Worm (Caenorhabditis elegans): ENCODE results near the gene E02H4.5.

The E02H4.5 gene

DNA sequence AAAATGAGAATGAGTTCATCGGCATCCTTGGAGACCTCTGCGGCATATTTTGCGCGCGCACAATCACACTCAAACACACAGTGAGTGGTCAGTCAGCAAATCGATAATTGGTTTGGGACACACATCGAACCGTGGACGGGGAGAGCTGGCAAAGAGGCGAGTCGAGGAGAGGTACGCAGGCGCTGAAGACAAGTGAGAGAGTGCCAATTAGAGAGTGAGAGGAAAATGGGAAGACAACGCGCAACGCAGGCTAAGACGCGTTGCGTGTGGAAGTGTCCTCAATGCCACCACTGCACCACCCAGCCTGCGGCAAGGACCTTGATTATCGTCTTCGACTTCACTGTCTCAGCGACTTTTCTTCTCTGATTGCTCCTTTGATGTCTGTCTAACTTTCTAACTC, 42.3 kb upstream of the E02H4.5 start (continued):
- TF ChIP-seq unc-62 (GFP tag; optimal IDR thresholded peaks at IDR 0.05 in 1 of 2) (peak in 1 of 2 experiments; percentile 99), unc-62 (tag; optimal IDR thresholded peaks at IDR 0.05) (no peak), duxl-1 (tag; optimal IDR thresholded peaks at IDR 0.05; ENCODE audit: poor library complexity) (peak; percentile 69), unc-130 (GFP tag; optimal IDR thresholded peaks at IDR 0.05) (no peak), nhr-102 (tag; optimal IDR thresholded peaks at IDR 0.05) (peak; percentile 39), lsy-2 (tag; optimal IDR thresholded peaks at IDR 0.05) (peak; percentile 63 to 71), cey-2 (tag; optimal IDR thresholded peaks at IDR 0.05; ENCODE audit: borderline replicate concordance, insufficient read depth) (no peak), ceh-62 (tag; optimal IDR thresholded peaks at IDR 0.05) (no peak), nhr-42 (GFP tag; IDR thresholded peaks at IDR 0.05) (no peak), egl-43 (GFP tag; IDR thresholded peaks at IDR 0.05) (peak; percentile 79), nhr-11 (tag; optimal IDR thresholded peaks at IDR 0.05) (peak; percentile 59), tra-1 (GFP tag; IDR thresholded peaks at IDR 0.05) (0 out of 2 replicates have a peak, but pooled peaks have one; percentile 21), snpc-1.2 (GFP tag; IDR thresholded peaks at IDR 0.05) (peak; percentile 50; the same call in 1 of the 2 replicates), nhr-77 (tag; optimal IDR thresholded peaks at IDR 0.05) (peak; percentile 14), hlh-30 (tag; optimal IDR thresholded peaks at IDR 0.05; ENCODE audit: insufficient read depth) (peak; percentile 74), aha-1 (tag) (no peak), nhr-48 (tag; optimal IDR thresholded peaks at IDR 0.05) (peak; percentile 37), lin-15B (tag; optimal IDR thresholded peaks at IDR 0.05) (no peak), zag-1 (tag; optimal IDR thresholded peaks at IDR 0.05) (no peak), zfp-3 (GFP tag; conservative IDR thresholded peaks at IDR 0.05) (no peak)

DNA sequence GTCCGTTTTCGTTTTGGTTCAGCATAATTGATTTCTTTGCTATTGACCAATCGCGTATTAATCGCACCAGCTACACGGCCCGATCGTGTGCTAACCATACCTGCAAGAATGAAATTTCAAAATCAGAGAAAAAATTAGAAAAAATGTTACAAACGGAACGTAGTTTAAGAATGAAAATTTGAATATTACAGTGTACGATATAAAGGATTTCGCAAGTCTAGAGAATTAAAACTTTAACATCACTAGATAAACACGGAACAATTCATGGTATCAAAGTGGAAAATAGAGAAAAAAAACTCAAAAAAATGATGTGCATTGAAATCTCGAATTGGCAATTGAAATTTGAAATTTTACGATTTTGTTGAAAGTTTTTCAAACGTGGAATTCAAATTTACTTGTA, 41.6 kb upstream of the E02H4.5 start, which contains the start of gene madd-3:
Gene madd-3 (minus strand): TSS at position 101 of the 400 bp plus-strand sequence.
- TF ChIP-seq ceh-28 (tag; optimal IDR thresholded peaks at IDR 0.05) = no peak
- no peak for TF ChIP-seq tag-97 (GFP tag; IDR thresholded peaks at IDR 0.05)
- no peak for TF ChIP-seq spr-1 (tag; optimal IDR thresholded peaks at IDR 0.05)
- no peak for TF ChIP-seq saeg-2 (GFP tag; IDR thresholded peaks at IDR 0.05)
- no peak for TF ChIP-seq F10B5.3 (tag; optimal IDR thresholded peaks at IDR 0.05)
- no peak for TF ChIP-seq sdz-12 (GFP tag; optimal IDR thresholded peaks at IDR 0.05)
- TF ChIP-seq lin-39 (tag; optimal IDR thresholded peaks at IDR 0.05) = no peak
- no peak for TF ChIP-seq arid-1 (GFP tag; conservative IDR thresholded peaks at IDR 0.05)
- no peak for TF ChIP-seq lin-13 (GFP tag; optimal IDR thresholded peaks at IDR 0.05)
- TF ChIP-seq hlh-11 (tag; optimal IDR thresholded peaks at IDR 0.05) = no peak
- no peak for TF ChIP-seq pha-4 (GFP tag; IDR thresholded peaks at IDR 0.05)
- TF ChIP-seq pha-4 (tag; optimal IDR thresholded peaks at IDR 0.05) = no peak
- no peak for TF ChIP-seq aha-1 (tag)

DNA sequence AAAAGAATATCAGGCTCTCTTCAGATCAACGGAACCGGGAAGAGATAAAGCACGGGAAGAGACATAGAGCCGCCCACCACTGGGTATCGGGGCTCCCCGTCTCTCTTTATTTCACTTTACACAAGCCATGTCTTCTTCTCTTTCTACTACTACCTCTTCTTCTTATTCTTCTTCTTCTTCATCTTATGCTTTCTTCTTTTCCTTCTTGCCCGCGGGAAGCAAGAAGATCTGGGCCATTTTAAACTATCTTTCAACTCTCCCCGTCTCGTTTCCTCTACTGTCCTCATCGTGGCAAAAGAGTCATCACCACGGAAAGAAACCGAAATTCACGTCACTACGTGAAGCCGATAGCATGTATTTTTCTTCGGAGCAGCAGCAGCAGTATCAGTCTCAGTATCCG, 37.7 kb upstream of the E02H4.5 start:
- TF ChIP-seq egl-27 (tag; optimal IDR thresholded peaks at IDR 0.05) = no peak
- no peak for TF ChIP-seq mes-2 (tag; optimal IDR thresholded peaks at IDR 0.05; ENCODE audit: poor library complexity, severe bottlenecking)
- TF ChIP-seq mdt-29 (GFP tag; IDR thresholded peaks at IDR 0.05) = no peak
- no peak for TF ChIP-seq zip-2 (tag; optimal IDR thresholded peaks at IDR 0.05)
- TF ChIP-seq rbr-2 (tag; optimal IDR thresholded peaks at IDR 0.05) = no peak
- TF ChIP-seq nhr-28 (tag; optimal IDR thresholded peaks at IDR 0.05) = no peak
- TF ChIP-seq mep-1 (tag; optimal IDR thresholded peaks at IDR 0.05) = no peak
- TF ChIP-seq nhr-11 (tag; optimal IDR thresholded peaks at IDR 0.05) = peak; percentile 19
- peak; percentile 22; the same call in 1 of the 2 replicates for TF ChIP-seq set-16 (GFP tag; IDR thresholded peaks at IDR 0.05)
- TF ChIP-seq ceh-82 (tag; optimal IDR thresholded peaks at IDR 0.05) = no peak
- TF ChIP-seq nhr-10 (tag; optimal IDR thresholded peaks at IDR 0.05) = no peak
- TF ChIP-seq ama-1 (optimal IDR thresholded peaks at IDR 0.05) = no peak
- TF ChIP-seq jun-1 (tag; optimal IDR thresholded peaks at IDR 0.05) = no peak
- TF ChIP-seq nhr-42 (GFP tag; IDR thresholded peaks at IDR 0.05) = no peak
- no peak for TF ChIP-seq Y105C5A.15 (GFP tag; IDR thresholded peaks at IDR 0.05)
- no peak for TF ChIP-seq lim-7 (GFP tag; IDR thresholded peaks at IDR 0.05)
- peak in 1 of 2 experiments; percentile 72 for TF ChIP-seq daf-16 (GFP tag; optimal IDR thresholded peaks at IDR 0.05)
- no peak for TF ChIP-seq daf-16 (tag; optimal IDR thresholded peaks at IDR 0.05)
- TF ChIP-seq mdl-1 (tag; optimal IDR thresholded peaks at IDR 0.05) = no peak
- peak; percentile 47 for TF ChIP-seq aha-1 (tag)
- no peak for TF ChIP-seq nhr-76 (tag; optimal IDR thresholded peaks at IDR 0.05)
- TF ChIP-seq fos-1 (tag; optimal IDR thresholded peaks at IDR 0.05) = no peak
- no peak for TF ChIP-seq nhr-237 (tag; optimal IDR thresholded peaks at IDR 0.05)
- no peak for TF ChIP-seq tra-1 (GFP tag; IDR thresholded peaks at IDR 0.05)
